Worm (Caenorhabditis elegans) whole organism, mixed stage, embryonic: Measurements from ENCODE around the gene rnh-1.1.

Source experiments
- M03D4.4 ChIP-seq: sonication (generic microtip); optimal IDR thresholded peaks from 2 replicates; lab custom pipeline; 2017; ENCODE audit warnings: mild to moderate bottlenecking, missing genetic modification characterization, missing compliant biosample characterization
- bed-3 ChIP-seq: fragments of 200-800 bp; sonication (Bioruptor generic); optimal IDR thresholded peaks from 3 replicates; lab custom pipeline; 2018; ENCODE audit warnings: mild to moderate bottlenecking, missing genetic modification characterization, moderate library complexity, missing compliant biosample characterization
- blmp-1 ChIP-seq: fragments of 150-350 bp; optimal IDR thresholded peaks from 2 replicates; lab custom pipeline; 2014; ENCODE audit warnings: missing biosample characterization, missing genetic modification characterization
- ceh-39 ChIP-seq: fragments of 150-350 bp; optimal IDR thresholded peaks from 2 replicates; lab custom pipeline; 2014; ENCODE audit warnings: missing biosample characterization, missing genetic modification characterization
- ceh-43 ChIP-seq: fragments of 200-800 bp; sonication (Bioruptor generic); optimal IDR thresholded peaks from 2 replicates; lab custom pipeline; 2018; ENCODE audit warnings: mild to moderate bottlenecking, missing genetic modification characterization, moderate library complexity, missing compliant biosample characterization
- ceh-83 ChIP-seq: fragments of 200-800 bp; sonication (Bioruptor generic); optimal IDR thresholded peaks from 2 replicates; lab custom pipeline; 2018; ENCODE audit warnings: mild to moderate bottlenecking, missing genetic modification characterization, missing compliant biosample characterization
- ces-1 ChIP-seq: fragments of 150-350 bp; optimal IDR thresholded peaks from 2 replicates; lab custom pipeline; 2014; ENCODE audit warnings: missing biosample characterization, missing genetic modification reagents, missing genetic modification characterization
- cnd-1 ChIP-seq: fragments of 200-800 bp; sonication (Bioruptor generic); optimal IDR thresholded peaks from 2 replicates; lab custom pipeline; 2018; ENCODE audit warnings: mild to moderate bottlenecking, missing genetic modification characterization, missing compliant biosample characterization
- drap-1 ChIP-seq: fragments of 200-800 bp; sonication (Bioruptor generic); optimal IDR thresholded peaks from 3 replicates; lab custom pipeline; 2018; ENCODE audit warnings: mild to moderate bottlenecking, missing genetic modification characterization, missing compliant biosample characterization
- elt-1 ChIP-seq: sonication (generic microtip); optimal IDR thresholded peaks from 2 replicates; lab custom pipeline; 2017; ENCODE audit warnings: missing genetic modification characterization, mild to moderate bottlenecking, missing compliant biosample characterization, antibody characterized with exemption, moderate library complexity, borderline replicate concordance; ENCODE audit not compliant: insufficient read depth
- elt-3 ChIP-seq: fragments of 150-350 bp; optimal IDR thresholded peaks from 2 replicates; lab custom pipeline; 2014; ENCODE audit warnings: missing biosample characterization, missing genetic modification characterization
- flh-1 ChIP-seq: fragments of 200-800 bp; sonication (Bioruptor generic); optimal IDR thresholded peaks from 2 replicates; lab custom pipeline; 2018; ENCODE audit warnings: mild to moderate bottlenecking, missing genetic modification characterization, moderate library complexity, missing compliant biosample characterization
- ham-2 ChIP-seq: fragments of 200-800 bp; sonication (Bioruptor generic); optimal IDR thresholded peaks from 2 replicates; lab custom pipeline; 2018; ENCODE audit warnings: mild to moderate bottlenecking, missing genetic modification characterization, missing compliant biosample characterization
- hlh-1 ChIP-seq: fragments of 150-350 bp; optimal IDR thresholded peaks from 2 replicates; lab custom pipeline; 2014; ENCODE audit warnings: missing biosample characterization, missing genetic modification reagents, missing genetic modification characterization
- lin-13 ChIP-seq: fragments of 150-350 bp; optimal IDR thresholded peaks from 2 replicates; lab custom pipeline; 2014; ENCODE audit warnings: missing biosample characterization, missing genetic modification characterization
- lin-32 ChIP-seq: fragments of 200-800 bp; sonication (Bioruptor generic); optimal IDR thresholded peaks from 2 replicates; lab custom pipeline; 2018; ENCODE audit warnings: mild to moderate bottlenecking, missing genetic modification characterization, missing compliant biosample characterization
- lsy-2 ChIP-seq: fragments of 150-350 bp; optimal IDR thresholded peaks from 2 replicates; lab custom pipeline; 2014; ENCODE audit warnings: missing biosample characterization, missing genetic modification characterization
- mab-5 ChIP-seq: fragments of 150-350 bp; optimal IDR thresholded peaks from 2 replicates; lab custom pipeline; 2014; ENCODE audit warnings: missing biosample characterization, missing genetic modification characterization
- mep-1 ChIP-seq: fragments of 150-350 bp; optimal IDR thresholded peaks from 2 replicates; lab custom pipeline; 2017; ENCODE audit warnings: missing biosample characterization, missing genetic modification reagents, missing genetic modification characterization, inconsistent platforms
- mls-2 ChIP-seq: sonication (generic microtip); optimal IDR thresholded peaks from 2 replicates; lab custom pipeline; 2016; ENCODE audit warnings: mild to moderate bottlenecking, missing genetic modification characterization, moderate library complexity, missing compliant biosample characterization
- nhr-12 ChIP-seq: fragments of 150-350 bp; optimal IDR thresholded peaks from 2 replicates; lab custom pipeline; 2014; ENCODE audit warnings: missing biosample characterization, missing genetic modification characterization
- nhr-2 ChIP-seq: fragments of 150-350 bp; optimal IDR thresholded peaks from 2 replicates; lab custom pipeline; 2014; ENCODE audit warnings: missing biosample characterization, missing genetic modification characterization
- nhr-237 ChIP-seq: fragments of 150-350 bp; optimal IDR thresholded peaks from 2 replicates; lab custom pipeline; 2014; ENCODE audit warnings: missing biosample characterization, missing genetic modification characterization
- nhr-28 ChIP-seq: fragments of 150-350 bp; optimal IDR thresholded peaks from 2 replicates; lab custom pipeline; 2014; ENCODE audit warnings: missing biosample characterization, missing genetic modification characterization
- nhr-76 ChIP-seq: sonication (generic microtip); optimal IDR thresholded peaks from 2 replicates; lab custom pipeline; 2017; ENCODE audit warnings: missing biosample characterization, missing genetic modification characterization
- pha-4 ChIP-seq: fragments of 150-350 bp; optimal IDR thresholded peaks from 2 replicates; lab custom pipeline; 2018; ENCODE audit warnings: missing biosample characterization, missing genetic modification reagents, missing genetic modification characterization
- sem-2 ChIP-seq: fragments of 200-800 bp; sonication (Bioruptor generic); optimal IDR thresholded peaks from 2 replicates; lab custom pipeline; 2018; ENCODE audit warnings: mild to moderate bottlenecking, missing genetic modification characterization, missing compliant biosample characterization
- snpc-4 ChIP-seq: fragments of 150-350 bp; optimal IDR thresholded peaks from 2 replicates; lab custom pipeline; 2014; ENCODE audit warnings: missing biosample characterization, missing genetic modification characterization
- sptf-1 ChIP-seq: sonication (generic microtip); optimal IDR thresholded peaks from 2 replicates; lab custom pipeline; 2017; ENCODE audit warnings: mild to moderate bottlenecking, missing genetic modification characterization, moderate library complexity, missing compliant biosample characterization
- tbx-8 ChIP-seq: fragments of 200-800 bp; sonication (Bioruptor generic); optimal IDR thresholded peaks from 2 replicates; lab custom pipeline; 2018; ENCODE audit warnings: mild to moderate bottlenecking, missing genetic modification characterization, moderate library complexity, missing compliant biosample characterization
- unc-120 ChIP-seq: sonication (generic microtip); optimal IDR thresholded peaks from 2 replicates; lab custom pipeline; 2017; ENCODE audit warnings: missing genetic modification characterization, missing compliant biosample characterization; ENCODE audit not compliant: poor library complexity, severe bottlenecking
- unc-39 ChIP-seq: fragments of 150-350 bp; optimal IDR thresholded peaks from 2 replicates; lab custom pipeline; 2014; ENCODE audit warnings: missing biosample characterization, missing genetic modification characterization
- unc-62 ChIP-seq: fragments of 150-350 bp; optimal IDR thresholded peaks from 2 replicates; lab custom pipeline; 2014; ENCODE audit warnings: missing biosample characterization, missing genetic modification reagents, missing genetic modification characterization
- zip-8 ChIP-seq: fragments of 150-350 bp; optimal IDR thresholded peaks from 2 replicates; lab custom pipeline; 2014; ENCODE audit warnings: missing biosample characterization, missing genetic modification characterization
- ztf-11 ChIP-seq: fragments of 150-350 bp; optimal IDR thresholded peaks from 2 replicates; lab custom pipeline; 2014; ENCODE audit warnings: missing biosample characterization, missing genetic modification characterization

Gene rnh-1.1

DNA sequence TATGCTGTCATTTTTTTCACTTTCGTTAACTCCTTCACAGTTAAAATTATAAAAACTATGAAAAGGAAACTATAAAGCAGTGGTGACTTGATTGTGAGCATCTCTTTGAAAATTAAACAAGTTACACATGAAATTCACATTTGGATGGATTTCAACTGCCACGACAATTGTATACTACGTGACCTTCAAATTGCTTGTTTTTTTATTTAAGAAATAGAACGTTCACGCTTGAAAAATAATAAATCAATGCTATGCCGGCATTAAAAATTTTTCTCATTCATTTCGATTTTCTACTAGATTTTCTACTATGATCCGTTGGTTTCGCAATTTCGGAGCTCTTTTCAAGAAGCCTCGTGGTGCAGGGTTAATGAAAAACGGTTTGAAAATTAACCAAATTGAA is at the start of gene rnh-1.1, which contains the start of gene ZK1290.7:
Gene rnh-1.1, plus strand, starts transcription at position 281 of the 400 bp plus-strand sequence.
Gene ZK1290.7, minus strand, starts transcription at position 101 of the 400 bp plus-strand sequence.
- TF ChIP-seq mab-5 (tag; lab: Kevin White, UChicago), result no peak
- no peak for TF ChIP-seq lin-13 (tag; lab: Kevin White, UChicago)
- TF ChIP-seq bed-3 (GFP tag; lab: Kevin White, UChicago), result no peak
- no peak for TF ChIP-seq tbx-8 (GFP tag; lab: Kevin White, UChicago)
- no peak for TF ChIP-seq elt-3 (tag; lab: Kevin White, UChicago)
- TF ChIP-seq nhr-28, result no peak
- TF ChIP-seq flh-1 (GFP tag; lab: Kevin White, UChicago), result no peak

DNA sequence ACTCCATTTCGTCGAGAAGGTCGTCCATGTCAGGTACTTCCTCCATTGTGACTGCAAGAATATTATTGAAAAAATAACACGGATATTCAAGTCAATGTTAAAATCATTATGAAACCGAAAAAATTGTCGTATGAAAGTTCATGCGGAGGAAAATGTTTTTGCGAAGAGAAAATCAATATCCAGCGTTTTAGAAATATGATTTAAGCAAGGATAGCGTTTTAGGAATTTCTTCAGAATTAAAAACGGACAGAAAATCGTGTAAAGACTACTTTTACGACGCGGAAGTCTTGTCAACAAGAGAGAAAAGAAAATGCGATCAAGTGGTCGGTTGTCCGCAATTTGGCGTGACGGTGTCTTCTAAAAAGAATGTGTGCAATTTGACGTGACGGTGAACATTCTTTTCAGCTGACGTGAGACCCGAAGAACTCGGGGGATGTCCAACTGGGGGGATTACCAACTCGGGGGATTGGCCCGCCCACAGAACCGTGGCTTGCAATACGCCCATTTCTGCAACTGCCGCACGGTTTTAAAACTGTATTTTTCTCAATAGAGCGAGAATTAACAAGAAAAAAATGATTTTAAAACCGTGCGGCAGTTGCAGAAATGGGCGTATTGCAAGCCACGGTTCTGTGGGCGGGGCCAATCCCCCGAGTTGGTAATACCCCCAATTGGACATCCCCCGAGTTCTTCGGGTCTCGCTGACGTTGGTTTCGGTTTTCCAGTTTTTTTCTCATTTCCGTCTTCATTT is 46.9 kb upstream of the rnh-1.1 start, which contains the start of the genes aka-1 and ubc-6:
Gene aka-1, minus strand, starts transcription at position 51 of the 748 bp plus-strand sequence.
Gene ubc-6, plus strand, starts transcription at position 701 of the 748 bp plus-strand sequence.
- peak; percentile 40 for TF ChIP-seq drap-1
- no peak for TF ChIP-seq nhr-237 (tag; lab: Kevin White, UChicago)
- no peak for TF ChIP-seq elt-1 (tag; lab: Kevin White, UChicago)
- no peak for TF ChIP-seq nhr-28
- TF ChIP-seq lsy-2 (tag; lab: Kevin White, UChicago), result peak; percentile 63
- no peak for TF ChIP-seq unc-39
- no peak for TF ChIP-seq mab-5 (tag; lab: Kevin White, UChicago)
- no peak for TF ChIP-seq cnd-1 (tag; lab: Kevin White, UChicago)
- no peak for TF ChIP-seq nhr-76
- no peak for TF ChIP-seq ceh-83 (GFP tag; lab: Kevin White, UChicago)
- peak; percentile 65 for TF ChIP-seq ces-1 (GFP tag; lab: Kevin White, UChicago)
- no peak for TF ChIP-seq bed-3 (GFP tag; lab: Kevin White, UChicago)
- TF ChIP-seq elt-3 (tag; lab: Kevin White, UChicago), result no peak
- TF ChIP-seq sptf-1 (tag; lab: Kevin White, UChicago), result peak; percentile 62
- TF ChIP-seq ceh-39, result no peak
- TF ChIP-seq hlh-1 (tag; lab: Kevin White, UChicago), result no peak
- no peak for TF ChIP-seq snpc-4 (tag; lab: Kevin White, UChicago)
- TF ChIP-seq lin-32 (GFP tag; lab: Kevin White, UChicago), result no peak
- TF ChIP-seq ceh-43, result no peak
- no peak for TF ChIP-seq tbx-8 (GFP tag; lab: Kevin White, UChicago)
- no peak for TF ChIP-seq sem-2 (GFP tag; lab: Kevin White, UChicago)
- peak; percentile 16 for TF ChIP-seq ham-2 (GFP tag; lab: Kevin White, UChicago)
- TF ChIP-seq flh-1 (GFP tag; lab: Kevin White, UChicago), result no peak
- TF ChIP-seq unc-62, result no peak
- TF ChIP-seq mls-2 (tag; lab: Kevin White, UChicago), result peak; percentile 22
- TF ChIP-seq pha-4, result no peak
- TF ChIP-seq blmp-1 (tag; lab: Kevin White, UChicago), result no peak
- no peak for TF ChIP-seq nhr-2 (tag; lab: Kevin White, UChicago)
- TF ChIP-seq mep-1, result peak; percentile 57
- peak; percentile 29 for TF ChIP-seq M03D4.4 (tag; lab: Kevin White, UChicago)
- peak; percentile 58 for TF ChIP-seq lin-13 (tag; lab: Kevin White, UChicago)
- TF ChIP-seq zip-8 (tag; lab: Kevin White, UChicago), result no peak
- TF ChIP-seq nhr-12 (tag; lab: Kevin White, UChicago), result no peak
- TF ChIP-seq ztf-11 (tag; lab: Kevin White, UChicago), result no peak
- TF ChIP-seq unc-120, result peak; percentile 51

- no peak for TF ChIP-seq elt-3 (tag; lab: Kevin White, UChicago)
- no peak for TF ChIP-seq tbx-8 (GFP tag; lab: Kevin White, UChicago)
- TF ChIP-seq sptf-1 (tag; lab: Kevin White, UChicago), result no peak
Observed at ce11 chrII:7483009-7483408, 42.5 kb upstream of the rnh-1.1 start, which contains the start of gene cah-2. TSS of gene cah-2 (minus strand) at chrII:7483109.
